Worm (Caenorhabditis elegans): ENCODE results near the gene nape-1.

The nape-1 gene

DNA sequence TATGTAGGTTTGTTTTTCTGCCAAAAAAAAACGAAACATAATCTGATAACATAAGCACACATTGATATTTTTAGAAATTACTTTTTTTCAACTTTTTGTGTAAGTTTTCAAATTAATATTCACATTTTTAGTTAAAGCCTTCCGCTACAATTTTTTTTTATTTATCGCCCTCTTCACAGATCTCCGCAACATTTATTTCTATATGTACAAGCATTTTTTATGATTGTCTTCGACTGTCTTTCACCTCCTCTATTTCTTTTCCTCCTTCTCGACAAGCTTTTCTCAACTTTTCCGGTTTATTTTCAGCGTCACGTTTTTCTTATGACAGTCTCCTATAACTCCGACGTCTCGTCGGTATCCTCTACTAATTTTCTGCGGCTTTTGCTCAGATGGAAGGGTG, 15.2 kb upstream of the nape-1 start, which contains the start of gene best-20:
Gene best-20 (plus strand): TSS at position 301 of the 400 bp plus-strand sequence.
- no peak for TF ChIP-seq ceh-22 (tag; optimal IDR thresholded peaks at IDR 0.05)
- no peak for TF ChIP-seq unc-3 (GFP tag; conservative IDR thresholded peaks at IDR 0.05)
- no peak for TF ChIP-seq unc-3 (tag; optimal IDR thresholded peaks at IDR 0.05)
- no peak for TF ChIP-seq tbx-2 (tag; optimal IDR thresholded peaks at IDR 0.05)
- no peak for TF ChIP-seq pax-1 (tag; optimal IDR thresholded peaks at IDR 0.05)
- TF ChIP-seq ceh-18 (tag; optimal IDR thresholded peaks at IDR 0.05), result no peak
- TF ChIP-seq unc-55 (GFP tag; optimal IDR thresholded peaks at IDR 0.05), result no peak
- TF ChIP-seq madf-2 (tag; optimal IDR thresholded peaks at IDR 0.05), result no peak
- TF ChIP-seq ahr-1 (tag; optimal IDR thresholded peaks at IDR 0.05), result no peak
- no peak for TF ChIP-seq Y22D7AL.16 (tag; optimal IDR thresholded peaks at IDR 0.05)
- no peak for TF ChIP-seq dmd-4 (tag; optimal IDR thresholded peaks at IDR 0.05; ENCODE audit: borderline replicate concordance)
- no peak for TF ChIP-seq ceh-6 (GFP tag; optimal IDR thresholded peaks at IDR 0.05)
- no peak for TF ChIP-seq fkh-10 (GFP tag; optimal IDR thresholded peaks at IDR 0.05)
- no peak for TF ChIP-seq odd-2 (tag; optimal IDR thresholded peaks at IDR 0.05)
- no peak for TF ChIP-seq ceh-9 (tag; optimal IDR thresholded peaks at IDR 0.05)
- no peak for TF ChIP-seq lim-6 (tag; optimal IDR thresholded peaks at IDR 0.05)
- TF ChIP-seq elt-2 (tag; optimal IDR thresholded peaks at IDR 0.05), result no peak
- no peak for TF ChIP-seq gmeb-2 (tag; optimal IDR thresholded peaks at IDR 0.05)
- no peak for TF ChIP-seq ceh-14 (tag; optimal IDR thresholded peaks at IDR 0.05)
- TF ChIP-seq nhr-232 (tag; optimal IDR thresholded peaks at IDR 0.05), result no peak

DNA sequence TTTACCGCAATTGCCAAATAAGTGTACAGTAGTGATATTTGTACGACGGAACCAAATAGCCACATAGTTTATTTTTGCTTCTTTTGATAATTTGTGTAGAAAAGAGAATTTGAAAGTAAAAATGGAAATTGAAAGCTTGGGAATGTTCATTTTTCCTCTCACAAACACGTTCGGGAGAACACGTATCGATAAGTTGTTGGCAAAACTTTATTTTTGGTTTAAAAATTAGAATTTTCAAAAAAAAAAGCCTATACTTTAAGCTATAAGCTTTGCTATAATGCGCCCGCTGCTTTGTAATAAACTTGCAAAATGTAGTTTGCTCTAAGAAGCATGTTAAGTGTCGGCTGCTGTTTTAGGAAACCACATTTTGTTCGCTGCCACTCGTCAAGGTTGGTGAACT, 14.7 kb upstream of the nape-1 start, which contains the start of gene Y37E11AR.7:
Gene Y37E11AR.7 (minus strand): TSS at position 101 of the 400 bp plus-strand sequence.
- no peak for TF ChIP-seq lin-11 (tag; optimal IDR thresholded peaks at IDR 0.05)
- TF ChIP-seq K02D7.2 (tag; optimal IDR thresholded peaks at IDR 0.05), result no peak
- TF ChIP-seq ceh-18 (tag; optimal IDR thresholded peaks at IDR 0.05), result no peak
- no peak for TF ChIP-seq ceh-6 (GFP tag; optimal IDR thresholded peaks at IDR 0.05)
- TF ChIP-seq K09A11.1 (tag; optimal IDR thresholded peaks at IDR 0.05; ENCODE audit: insufficient read depth), result no peak
- no peak for TF ChIP-seq ceh-22 (tag; optimal IDR thresholded peaks at IDR 0.05)
- TF ChIP-seq ceh-19 (GFP tag; optimal IDR thresholded peaks at IDR 0.05), result no peak
- no peak for TF ChIP-seq pat-9 (tag; optimal IDR thresholded peaks at IDR 0.05)
- no peak for TF ChIP-seq hlh-6 (tag; optimal IDR thresholded peaks at IDR 0.05)
- no peak for TF ChIP-seq unc-3 (GFP tag; conservative IDR thresholded peaks at IDR 0.05)
- TF ChIP-seq unc-3 (tag; optimal IDR thresholded peaks at IDR 0.05), result no peak
- TF ChIP-seq dve-1 (tag; optimal IDR thresholded peaks at IDR 0.05), result no peak
- TF ChIP-seq hlh-15 (tag; optimal IDR thresholded peaks at IDR 0.05), result no peak
- TF ChIP-seq pros-1 (tag; optimal IDR thresholded peaks at IDR 0.05), result no peak
- no peak for TF ChIP-seq pha-2 (tag; optimal IDR thresholded peaks at IDR 0.05)
- TF ChIP-seq fkh-10 (GFP tag; optimal IDR thresholded peaks at IDR 0.05), result no peak
- TF ChIP-seq ztf-16 (tag; optimal IDR thresholded peaks at IDR 0.05), result no peak
- TF ChIP-seq lim-6 (tag; optimal IDR thresholded peaks at IDR 0.05), result no peak

DNA sequence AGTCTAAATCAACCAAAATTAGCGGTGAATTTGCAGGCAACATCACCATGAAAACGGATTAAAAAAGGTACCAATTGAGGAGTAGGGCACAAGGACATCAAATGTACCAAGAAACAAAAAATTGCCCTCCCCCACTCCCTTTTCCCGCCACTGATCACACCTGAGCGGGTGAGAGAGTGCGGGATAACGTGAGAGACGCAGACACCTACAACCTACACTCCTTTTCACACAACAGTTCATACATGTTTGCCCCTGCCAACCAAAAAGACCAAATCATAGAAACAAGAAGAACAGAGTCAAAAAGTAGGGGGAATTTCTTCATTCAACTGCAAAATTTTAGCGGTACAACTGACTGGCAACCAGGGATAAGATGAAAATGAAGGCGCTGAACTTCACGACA, 11.6 kb upstream of the nape-1 start:
- no peak for TF ChIP-seq tbx-2 (tag; optimal IDR thresholded peaks at IDR 0.05)
- no peak for TF ChIP-seq hlh-8 (tag; optimal IDR thresholded peaks at IDR 0.05)
- no peak for TF ChIP-seq mec-3 (tag; optimal IDR thresholded peaks at IDR 0.05; ENCODE audit: borderline replicate concordance)
- TF ChIP-seq hlh-15 (tag; optimal IDR thresholded peaks at IDR 0.05), result no peak
- TF ChIP-seq nhr-11 (tag; optimal IDR thresholded peaks at IDR 0.05), result no peak
- TF ChIP-seq ceh-18 (tag; optimal IDR thresholded peaks at IDR 0.05), result no peak
- no peak for TF ChIP-seq ceh-9 (tag; optimal IDR thresholded peaks at IDR 0.05)
- TF ChIP-seq tbx-7 (tag; optimal IDR thresholded peaks at IDR 0.05), result no peak
- no peak for TF ChIP-seq T23F11.4 (GFP tag; optimal IDR thresholded peaks at IDR 0.05)
- TF ChIP-seq zip-5 (tag; optimal IDR thresholded peaks at IDR 0.05), result no peak
- TF ChIP-seq ceh-48 (tag; optimal IDR thresholded peaks at IDR 0.05), result no peak
- TF ChIP-seq ets-4 (tag; optimal IDR thresholded peaks at IDR 0.05), result no peak
- TF ChIP-seq F13H6.1 (tag; optimal IDR thresholded peaks at IDR 0.05), result no peak
- no peak for TF ChIP-seq lim-6 (tag; optimal IDR thresholded peaks at IDR 0.05)
- no peak for TF ChIP-seq fkh-10 (GFP tag; optimal IDR thresholded peaks at IDR 0.05)
